Fruit fly (Drosophila melanogaster): ENCODE measurements around the gene CG8475.

DNA sequence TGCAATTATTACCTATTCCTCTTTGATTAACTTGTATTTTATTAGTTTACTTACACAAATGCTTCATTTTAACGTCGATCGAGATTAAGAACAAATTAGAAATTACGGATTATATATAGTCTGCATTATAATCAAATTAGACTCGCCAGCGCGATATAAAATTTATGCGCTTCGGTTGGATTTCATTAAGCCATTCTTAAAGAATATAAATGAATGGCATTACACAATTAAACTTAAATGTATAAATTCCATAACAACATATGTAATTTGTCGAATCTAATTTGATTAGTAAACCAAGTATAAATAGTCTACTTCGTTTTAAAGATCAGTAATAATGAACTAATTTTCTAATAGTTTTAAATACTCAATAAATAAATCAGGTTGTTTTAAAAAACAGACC lies 45.0 kb upstream of the CG8475 start, which contains the start of gene Spn28F:
- TF ChIP-seq CG32772 (GFP tag; IDR thresholded peaks at IDR 0.05), result no peak
- TF ChIP-seq CG3726 (GFP tag; IDR thresholded peaks at IDR 0.05), result no peak
- TF ChIP-seq ato (GFP tag; IDR thresholded peaks at IDR 0.05; ENCODE audit: partially characterized antibody), result no peak
- no peak for TF ChIP-seq CG10366 (GFP tag; IDR thresholded peaks at IDR 0.05)
- no peak for TF ChIP-seq sc (optimal IDR thresholded peaks at IDR 0.05)
- TF ChIP-seq sc (GFP tag; optimal IDR thresholded peaks at IDR 0.05), result no peak
- TF ChIP-seq Xrp1 (GFP tag; IDR thresholded peaks at IDR 0.05), result no peak
- TF ChIP-seq Doc3 (GFP tag; IDR thresholded peaks at IDR 0.05; ENCODE audit: partially characterized antibody), result no peak
- TF ChIP-seq CG6813 (GFP tag; optimal IDR thresholded peaks at IDR 0.05), result no peak
- no peak for TF ChIP-seq vfl (GFP tag; optimal IDR thresholded peaks at IDR 0.05)
- no peak for TF ChIP-seq caup (GFP tag; optimal IDR thresholded peaks at IDR 0.05; ENCODE audit: severe bottlenecking)
- no peak for TF ChIP-seq CG12391 (tag; optimal IDR thresholded peaks at IDR 0.05)
- TF ChIP-seq Opbp (GFP tag; IDR thresholded peaks at IDR 0.05; ENCODE audit: partially characterized antibody), result no peak
- TF ChIP-seq Kr (GFP tag; optimal IDR thresholded peaks at IDR 0.05), result no peak
- TF ChIP-seq bigmax (GFP tag; optimal IDR thresholded peaks at IDR 0.05), result no peak
